Worm (Caenorhabditis elegans) whole organism, L1 larva: ENCODE measurements around the gene F26F2.11.

ENCODE experiments used
- C04F5.9 ChIP-seq: sonication (generic microtip); optimal IDR thresholded peaks from 2 replicates; lab custom pipeline; 2016; ENCODE audit warnings: missing genetic modification characterization, missing compliant biosample characterization
- C34B4.2 ChIP-seq: sonication (generic microtip); optimal IDR thresholded peaks from 2 replicates; lab custom pipeline; 2017; ENCODE audit warnings: mild to moderate bottlenecking, missing genetic modification characterization, missing compliant biosample characterization
- F16B12.6 ChIP-seq: fragments of 150-350 bp; optimal IDR thresholded peaks from 2 replicates; lab custom pipeline; 2014; ENCODE audit warnings: missing biosample characterization, missing genetic modification characterization
- aly-2 ChIP-seq: fragments of 150-350 bp; optimal IDR thresholded peaks from 2 replicates; lab custom pipeline; 2014; ENCODE audit warnings: missing biosample characterization, missing genetic modification characterization
- ceh-63 ChIP-seq: fragments of 200-800 bp; sonication (Bioruptor generic); optimal IDR thresholded peaks from 2 replicates; lab custom pipeline; 2018; ENCODE audit warnings: mild to moderate bottlenecking, missing genetic modification characterization, missing compliant biosample characterization
- ceh-8 ChIP-seq: fragments of 200-800 bp; sonication (Bioruptor generic); optimal IDR thresholded peaks from 2 replicates; lab custom pipeline; 2018; ENCODE audit warnings: mild to moderate bottlenecking, missing genetic modification characterization, moderate library complexity, missing compliant biosample characterization
- ceh-82 ChIP-seq, 3 experiments: fragments of 150-350 bp in 1 of 3; sonication (generic microtip) in 2 of 3; optimal IDR thresholded peaks; 2 replicates each; lab custom pipeline; 2014 to 2017; ENCODE audit warnings: missing biosample characterization in 3 of 3, missing genetic modification characterization in 3 of 3
- ceh-88 ChIP-seq: fragments of 200-800 bp; sonication (Bioruptor generic); IDR thresholded peaks from 2 replicates; pipeline ENCODE4 v1.3.6; 2022; ENCODE audit warnings: missing genetic modification characterization, missing compliant biosample characterization
- dpl-1 ChIP-seq, 3 experiments: fragments of 150-350 bp in 2 of 3; sonication (generic microtip) in 1 of 3; optimal IDR thresholded peaks; 2 replicates each; lab custom pipeline; 2014 to 2017; ENCODE audit warnings: missing biosample characterization in 3 of 3, missing genetic modification characterization in 3 of 3, missing genetic modification reagents in 3 of 3
- elt-2 ChIP-seq: sonication (generic microtip); optimal IDR thresholded peaks from 2 replicates; lab custom pipeline; 2016; ENCODE audit warnings: missing genetic modification characterization, mild to moderate bottlenecking, inconsistent platforms, missing compliant biosample characterization, missing genetic modification reagents
- fkh-8 ChIP-seq: sonication (generic microtip); optimal IDR thresholded peaks from 2 replicates; lab custom pipeline; 2016; ENCODE audit warnings: mild to moderate bottlenecking, missing genetic modification characterization, missing compliant biosample characterization
- fos-1 ChIP-seq: fragments of 150-350 bp; optimal IDR thresholded peaks from 2 replicates; lab custom pipeline; 2014; ENCODE audit warnings: missing biosample characterization, missing genetic modification characterization
- hlh-17 ChIP-seq: fragments of 200-800 bp; sonication (Bioruptor generic); optimal IDR thresholded peaks from 2 replicates; lab custom pipeline; 2018; ENCODE audit warnings: missing genetic modification characterization, mild to moderate bottlenecking, missing compliant biosample characterization, moderate library complexity, borderline replicate concordance
- hlh-4 ChIP-seq: sonication (generic microtip); optimal IDR thresholded peaks from 2 replicates; lab custom pipeline; 2016; ENCODE audit warnings: mild to moderate bottlenecking, missing genetic modification characterization, missing compliant biosample characterization
- hpl-2 ChIP-seq: fragments of 150-350 bp; optimal IDR thresholded peaks from 2 replicates; lab custom pipeline; 2014; ENCODE audit warnings: missing biosample characterization, missing genetic modification reagents, missing genetic modification characterization
- jun-1 ChIP-seq: fragments of 150-350 bp; optimal IDR thresholded peaks from 2 replicates; lab custom pipeline; 2014; ENCODE audit warnings: missing biosample characterization, missing genetic modification reagents, missing genetic modification characterization
- lin-13 ChIP-seq: fragments of 150-350 bp; optimal IDR thresholded peaks from 2 replicates; lab custom pipeline; 2014; ENCODE audit warnings: missing biosample characterization, missing genetic modification reagents, missing genetic modification characterization
- lsy-2 ChIP-seq, 2 experiments: fragments of 150-350 bp; optimal IDR thresholded peaks; 2 replicates each; lab custom pipeline; 2014; ENCODE audit warnings: missing biosample characterization in 2 of 2, missing genetic modification characterization in 2 of 2
- mab-9 ChIP-seq: fragments of 200-800 bp; sonication (Bioruptor generic); IDR thresholded peaks from 2 replicates; pipeline ENCODE4 v1.3.6; 2022; ENCODE audit warnings: missing genetic modification reagents, missing genetic modification characterization, missing compliant biosample characterization
- mdl-1 ChIP-seq, 2 experiments: fragments of 150-350 bp; optimal IDR thresholded peaks; 2 replicates each; lab custom pipeline; 2014 to 2017; ENCODE audit warnings: missing biosample characterization in 2 of 2, missing genetic modification characterization in 2 of 2, inconsistent platforms in 1 of 2
- mef-2 ChIP-seq: fragments of 150-350 bp; optimal IDR thresholded peaks from 2 replicates; lab custom pipeline; 2014; ENCODE audit warnings: missing biosample characterization, missing genetic modification characterization
- nhr-19 ChIP-seq: fragments of 200-800 bp; sonication (Bioruptor generic); conservative IDR thresholded peaks from 2 replicates; pipeline ENCODE4 v1.3.6; 2022; ENCODE audit warnings: missing genetic modification characterization, missing compliant biosample characterization
- nhr-28 ChIP-seq: fragments of 150-350 bp; optimal IDR thresholded peaks from 2 replicates; lab custom pipeline; 2014; ENCODE audit warnings: missing biosample characterization, missing genetic modification characterization
- nhr-76 ChIP-seq: sonication (generic microtip); optimal IDR thresholded peaks from 2 replicates; lab custom pipeline; 2017; ENCODE audit warnings: missing biosample characterization, missing genetic modification characterization
- nhr-77 ChIP-seq: fragments of 150-350 bp; optimal IDR thresholded peaks from 2 replicates; lab custom pipeline; 2014; ENCODE audit warnings: missing biosample characterization, missing genetic modification characterization
- nhr-84 ChIP-seq: sonication (generic microtip); optimal IDR thresholded peaks from 2 replicates; lab custom pipeline; 2017; ENCODE audit warnings: missing biosample characterization, missing genetic modification characterization
- nhr-85 ChIP-seq: sonication (generic microtip); peaks from one replicate; lab custom pipeline; 2016; ENCODE audit warnings: missing genetic modification characterization, inconsistent platforms, missing compliant biosample characterization
- tbx-2 ChIP-seq: sonication (generic microtip); optimal IDR thresholded peaks from 2 replicates; lab custom pipeline; 2016; ENCODE audit warnings: missing genetic modification characterization, missing compliant biosample characterization
- tlp-1 ChIP-seq: fragments of 150-350 bp; optimal IDR thresholded peaks from 2 replicates; lab custom pipeline; 2014; ENCODE audit warnings: missing biosample characterization, missing genetic modification characterization
- unc-30 ChIP-seq: sonication (generic microtip); optimal IDR thresholded peaks from 2 replicates; lab custom pipeline; 2017; ENCODE audit warnings: missing biosample characterization, missing genetic modification characterization
- unc-62 ChIP-seq: fragments of 150-350 bp; optimal IDR thresholded peaks from 2 replicates; lab custom pipeline; 2014; ENCODE audit warnings: missing biosample characterization, missing genetic modification reagents, missing genetic modification characterization
- unc-86 ChIP-seq: sonication (generic microtip); optimal IDR thresholded peaks from 2 replicates; lab custom pipeline; 2016; ENCODE audit warnings: missing genetic modification characterization, missing compliant biosample characterization
- unc-98 ChIP-seq: fragments of 200-800 bp; sonication (Bioruptor generic); IDR thresholded peaks from 2 replicates; pipeline ENCODE4 v1.3.6; 2022; ENCODE audit warnings: missing genetic modification characterization, missing compliant biosample characterization
- vab-15 ChIP-seq: sonication (generic microtip); optimal IDR thresholded peaks from 2 replicates; lab custom pipeline; 2017; ENCODE audit warnings: missing genotype, mild to moderate bottlenecking, missing genetic modification characterization, missing compliant biosample characterization
- zip-4 ChIP-seq: fragments of 200-800 bp; sonication (Bioruptor generic); optimal IDR thresholded peaks from 2 replicates; lab custom pipeline; 2018; ENCODE audit warnings: mild to moderate bottlenecking, missing genetic modification characterization, moderate library complexity, missing compliant biosample characterization
- ztf-11 ChIP-seq, 2 experiments: sonication (generic microtip); optimal IDR thresholded peaks; 2 replicates each; lab custom pipeline; 2016 to 2017; ENCODE audit warnings: missing genetic modification characterization in 2 of 2, missing biosample characterization in 1 of 2, missing compliant biosample characterization in 1 of 2
- ztf-4 ChIP-seq: fragments of 150-350 bp; optimal IDR thresholded peaks from 2 replicates; lab custom pipeline; 2014; ENCODE audit warnings: missing biosample characterization, missing genetic modification characterization

Gene F26F2.11

ce11 chrV:20552971-20553370 is 42.6 kb downstream of the F26F2.11 start, which contains the start of gene vmo-1:
Gene vmo-1, minus strand, starts transcription at chrV:20553071.
- TF ChIP-seq jun-1 (tag; lab: Kevin White, UChicago): no peak
- TF ChIP-seq unc-30 (tag; lab: Kevin White, UChicago): no peak
- TF ChIP-seq nhr-85 (tag; lab: Kevin White, UChicago): no peak
- no peak for TF ChIP-seq tbx-2 (tag; lab: Kevin White, UChicago)
- TF ChIP-seq mef-2: no peak
- no peak for TF ChIP-seq aly-2 (tag; lab: Kevin White, UChicago)
- TF ChIP-seq lsy-2 (tag; optimal IDR thresholded peaks at IDR 0.05; lab: Kevin White, UChicago): no peak
- TF ChIP-seq elt-2 (tag; lab: Kevin White, UChicago): no peak

DNA sequence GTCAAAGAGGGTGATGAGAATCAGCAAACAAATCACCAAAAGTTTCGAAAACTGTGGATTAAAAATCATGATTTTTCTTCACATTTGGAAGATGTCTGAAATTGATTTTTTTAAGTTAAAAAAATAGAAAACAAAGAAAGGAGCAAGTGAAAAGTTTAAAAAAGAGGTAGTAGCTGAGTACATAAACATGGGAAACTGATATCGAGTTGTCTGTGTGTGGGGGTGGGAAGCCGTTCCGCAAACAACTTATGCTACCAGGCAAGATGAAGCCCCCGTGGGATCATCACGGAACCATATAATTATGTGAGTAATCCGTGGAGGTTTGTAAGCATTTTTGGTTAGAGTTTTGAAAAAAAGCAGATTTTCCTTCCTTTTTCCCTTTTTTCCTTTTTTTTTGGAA is 44.5 kb downstream of the F26F2.11 start, which contains the start of gene Y38H6C.20:
TSS of gene Y38H6C.20 (minus strand) at position 101 of the 400 bp plus-strand sequence.
- TF ChIP-seq mab-9 (no peak), tlp-1 (tag; lab: Kevin White, UChicago) (no peak), tbx-2 (tag; lab: Kevin White, UChicago) (no peak), lin-13 (GFP tag; lab: Kevin White, UChicago) (no peak), mdl-1 (tag; optimal IDR thresholded peaks at IDR 0.05; lab: Kevin White, UChicago) (no peak), fos-1 (tag; lab: Kevin White, UChicago) (no peak), nhr-19 (GFP tag; lab: Robert Waterston, UW) (no peak), ztf-11 (tag; optimal IDR thresholded peaks at IDR 0.05; lab: Kevin White, UChicago) (no peak), ceh-63 (GFP tag; lab: Kevin White, UChicago) (no peak), hlh-4 (no peak), unc-62 (no peak), hpl-2 (GFP tag; lab: Kevin White, UChicago) (no peak), ceh-8 (GFP tag; lab: Kevin White, UChicago) (no peak), nhr-77 (tag; lab: Kevin White, UChicago) (no peak)

ce11 chrV:20547048-20547447 is 48.5 kb downstream of the F26F2.11 start, which contains the start of gene Y38H6C.18:
Gene Y38H6C.18, minus strand, starts transcription at chrV:20547148.
- no peak for TF ChIP-seq F16B12.6 (tag; lab: Kevin White, UChicago)
- TF ChIP-seq ceh-82 (tag; optimal IDR thresholded peaks at IDR 0.05; lab: Kevin White, UChicago): no peak
- TF ChIP-seq vab-15 (tag; lab: Kevin White, UChicago): no peak
- TF ChIP-seq nhr-76: no peak
- TF ChIP-seq nhr-19 (GFP tag; lab: Robert Waterston, UW): no peak
- TF ChIP-seq unc-98: no peak
- no peak for TF ChIP-seq dpl-1 (GFP tag; optimal IDR thresholded peaks at IDR 0.05; lab: Kevin White, UChicago)
- no peak for TF ChIP-seq aly-2 (tag; lab: Kevin White, UChicago)
- TF ChIP-seq ceh-88: no peak
- no peak for TF ChIP-seq fkh-8 (tag; lab: Kevin White, UChicago)
- TF ChIP-seq unc-30 (tag; lab: Kevin White, UChicago): no peak
- TF ChIP-seq C34B4.2 (tag; lab: Kevin White, UChicago): no peak
- no peak for TF ChIP-seq nhr-84 (tag; lab: Kevin White, UChicago)
- TF ChIP-seq unc-86: no peak
- TF ChIP-seq mab-9: no peak
- TF ChIP-seq C04F5.9: no peak
- TF ChIP-seq zip-4 (GFP tag; lab: Kevin White, UChicago): no peak
- no peak for TF ChIP-seq tbx-2 (tag; lab: Kevin White, UChicago)
- no peak for TF ChIP-seq hlh-17
- no peak for TF ChIP-seq nhr-28

DNA sequence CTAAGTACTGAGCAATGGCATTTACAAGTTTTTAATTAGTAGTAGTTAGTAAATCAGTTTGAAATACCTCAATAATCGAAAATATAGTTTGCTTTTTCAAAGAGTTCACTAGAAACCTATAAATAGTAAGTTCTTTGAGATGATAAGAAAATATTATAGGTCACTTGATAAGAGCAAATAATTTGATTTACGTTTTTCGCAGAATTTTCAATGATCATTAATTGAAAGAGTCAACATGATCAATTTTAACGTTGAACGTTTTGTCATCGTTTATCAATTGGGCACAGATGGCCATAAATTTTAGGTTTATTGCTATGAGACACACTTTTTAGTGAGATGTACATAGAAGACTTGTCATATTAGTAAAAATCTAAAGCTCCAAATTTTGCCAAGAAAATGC is 49.8 kb downstream of the F26F2.11 start:
- TF ChIP-seq elt-2 (tag; lab: Kevin White, UChicago) (peak; percentile 37), ztf-4 (tag; lab: Kevin White, UChicago) (no peak)
